Fruit fly (Drosophila melanogaster) whole organism, embryonic: ENCODE data around the gene wisp.

Experiments used
- Antp ChIP-seq: fragments of 200-800 bp; sonication (Bioruptor generic); optimal IDR thresholded peaks from 3 replicates; lab custom pipeline; 2016; ENCODE audit warnings: missing biosample characterization, missing genetic modification characterization
- C15 ChIP-seq: fragments of 200-800 bp; sonication (Bioruptor generic); IDR thresholded peaks from 3 replicates; pipeline ENCODE4 v1.3.6; 2022; ENCODE audit warnings: missing biosample characterization, missing genetic modification characterization
- CG10267 ChIP-seq: fragments of 200-800 bp; sonication (Bioruptor generic); optimal IDR thresholded peaks from 2 replicates; lab custom pipeline; 2018; ENCODE audit warnings: missing biosample characterization, mild to moderate bottlenecking, missing genetic modification characterization, moderate library complexity
- CG10979 ChIP-seq: fragments of 200-800 bp; sonication (Bioruptor generic); optimal IDR thresholded peaks from 2 replicates; lab custom pipeline; 2018; ENCODE audit warnings: missing biosample characterization, mild to moderate bottlenecking, missing genetic modification characterization, moderate library complexity
- CG11247 ChIP-seq: fragments of 200-800 bp; sonication (Bioruptor generic); IDR thresholded peaks from 2 replicates; pipeline ENCODE4 v1.3.6; 2022; ENCODE audit warnings: missing biosample characterization, missing genetic modification characterization
- CG11696 ChIP-seq: fragments of 200-800 bp; sonication (Bioruptor generic); IDR thresholded peaks from 2 replicates; pipeline ENCODE4 v1.3.6; 2022; ENCODE audit warnings: missing biosample characterization, missing genetic modification characterization
- CG12659 ChIP-seq: fragments of 200-800 bp; sonication (Bioruptor generic); optimal IDR thresholded peaks from 3 replicates; lab custom pipeline; 2017; ENCODE audit warnings: mild to moderate bottlenecking, missing biosample characterization, missing genetic modification reagents, missing genetic modification characterization
- CG13287 ChIP-seq: fragments of 200-800 bp; sonication (Bioruptor generic); IDR thresholded peaks from 2 replicates; pipeline ENCODE4 v1.3.6; 2022; ENCODE audit warnings: missing biosample characterization, missing genetic modification characterization; ENCODE audit not compliant: partially characterized antibody
- CG13775 ChIP-seq: fragments of 200-800 bp; sonication (Bioruptor generic); optimal IDR thresholded peaks from 3 replicates; lab custom pipeline; 2017; ENCODE audit warnings: missing biosample characterization, mild to moderate bottlenecking, missing genetic modification characterization
- CG14710 ChIP-seq: fragments of 200-800 bp; sonication (Bioruptor generic); optimal IDR thresholded peaks from 3 replicates; lab custom pipeline; 2019; ENCODE audit warnings: missing biosample characterization, mild to moderate bottlenecking, missing genetic modification characterization, moderate library complexity
- CG14860 ChIP-seq: fragments of 200-800 bp; sonication (Bioruptor generic); IDR thresholded peaks from 3 replicates; pipeline ENCODE4 v1.3.6; 2022; ENCODE audit warnings: missing biosample characterization, missing genetic modification characterization; ENCODE audit not compliant: partially characterized antibody
- CG17186 ChIP-seq: fragments of 200-800 bp; sonication (Bioruptor generic); optimal IDR thresholded peaks from 3 replicates; lab custom pipeline; 2017; ENCODE audit warnings: missing biosample characterization, missing genetic modification reagents, missing genetic modification characterization
- CG17359 ChIP-seq: fragments of 200-800 bp; sonication (Bioruptor generic); optimal IDR thresholded peaks from 3 replicates; lab custom pipeline; 2018; ENCODE audit warnings: missing biosample characterization, mild to moderate bottlenecking, missing genetic modification characterization, moderate library complexity
- CG18619 ChIP-seq: fragments of 200-800 bp; sonication (Bioruptor generic); optimal IDR thresholded peaks from 3 replicates; lab custom pipeline; 2017; ENCODE audit warnings: missing biosample characterization, mild to moderate bottlenecking, missing genetic modification characterization
- CG2129 ChIP-seq: fragments of 200-800 bp; sonication (Bioruptor generic); IDR thresholded peaks from 2 replicates; pipeline ENCODE4 v1.3.6; 2022; ENCODE audit warnings: missing biosample characterization, missing genetic modification characterization; ENCODE audit not compliant: partially characterized antibody
- CG4617 ChIP-seq: fragments of 200-800 bp; sonication (Bioruptor generic); optimal IDR thresholded peaks from 3 replicates; lab custom pipeline; 2016; ENCODE audit warnings: missing biosample characterization, missing genetic modification characterization, borderline replicate concordance
- CG6683 ChIP-seq: fragments of 200-800 bp; sonication (Bioruptor generic); optimal IDR thresholded peaks from 2 replicates; lab custom pipeline; 2017; ENCODE audit warnings: missing biosample characterization, mild to moderate bottlenecking, missing genetic modification characterization, missing genetic modification reagents
- CG6791 ChIP-seq: fragments of 200-800 bp; sonication (Bioruptor generic); IDR thresholded peaks from 3 replicates; pipeline ENCODE4 v1.3.6; 2022; ENCODE audit warnings: missing biosample characterization, missing genetic modification characterization; ENCODE audit not compliant: partially characterized antibody
- CG7372 ChIP-seq: fragments of 200-800 bp; sonication (Bioruptor generic); IDR thresholded peaks from 2 replicates; pipeline ENCODE4 v1.3.6; 2022; ENCODE audit warnings: missing biosample characterization, missing genetic modification characterization
- CG7963 ChIP-seq: fragments of 200-800 bp; sonication (Bioruptor generic); IDR thresholded peaks from 3 replicates; pipeline ENCODE4 v1.3.6; 2022; ENCODE audit warnings: missing biosample characterization, missing genetic modification characterization; ENCODE audit not compliant: partially characterized antibody
- CG8290 ChIP-seq, 3 experiments: fragments of 200-800 bp; sonication (Bioruptor generic); optimal IDR thresholded peaks; 2 replicates each; lab custom pipeline; 2016 to 2019; ENCODE audit warnings: missing biosample characterization in 3 of 3, missing genetic modification characterization in 3 of 3, mild to moderate bottlenecking in 2 of 3, moderate library complexity in 1 of 3
- CG8944 ChIP-seq: fragments of 200-800 bp; sonication (Bioruptor generic); optimal IDR thresholded peaks from 3 replicates; lab custom pipeline; 2016; ENCODE audit warnings: missing biosample characterization, missing genetic modification characterization
- CkIIα-i1 ChIP-seq: fragments of 200-800 bp; sonication (Bioruptor generic); IDR thresholded peaks from 2 replicates; pipeline ENCODE4 v1.3.6; 2022; ENCODE audit warnings: missing biosample characterization, missing genetic modification characterization
- Doc3 ChIP-seq: fragments of 200-800 bp; sonication (Bioruptor generic); IDR thresholded peaks from 3 replicates; pipeline ENCODE4 v1.3.6; 2022; ENCODE audit warnings: missing biosample characterization, missing genetic modification characterization; ENCODE audit not compliant: partially characterized antibody
- Dp ChIP-seq: fragments of 200-800 bp; sonication (Bioruptor generic); optimal IDR thresholded peaks from 2 replicates; lab custom pipeline; 2018; ENCODE audit warnings: missing biosample characterization, mild to moderate bottlenecking, missing genetic modification characterization, moderate library complexity
- MBD-R2 ChIP-seq: fragments of 200-800 bp; sonication (Bioruptor generic); IDR thresholded peaks from 2 replicates; pipeline ENCODE4 v1.3.6; 2022; ENCODE audit warnings: missing biosample characterization, missing genetic modification characterization
- MESR4 ChIP-seq: fragments of 200-800 bp; sonication (Bioruptor generic); optimal IDR thresholded peaks from 2 replicates; lab custom pipeline; 2018; ENCODE audit warnings: missing biosample characterization, mild to moderate bottlenecking, missing genetic modification characterization, moderate library complexity
- Myb ChIP-seq: fragments of 200-800 bp; sonication (Bioruptor generic); optimal IDR thresholded peaks from 2 replicates; lab custom pipeline; 2016; ENCODE audit warnings: missing biosample characterization, missing genetic modification characterization
- Ptx1 ChIP-seq: fragments of 200-800 bp; sonication (Bioruptor generic); IDR thresholded peaks from 2 replicates; pipeline ENCODE4 v1.3.6; 2022; ENCODE audit warnings: missing biosample characterization, missing genetic modification characterization
- Tbp ChIP-seq: fragments of >200 bp; optimal IDR thresholded peaks from 2 replicates; lab custom pipeline; 2018; ENCODE audit warnings: missing biosample characterization, missing genetic modification characterization
- ato ChIP-seq: fragments of 200-800 bp; sonication (Bioruptor generic); IDR thresholded peaks from 2 replicates; pipeline ENCODE4 v1.3.6; 2022; ENCODE audit warnings: missing biosample characterization, missing genetic modification characterization; ENCODE audit not compliant: partially characterized antibody
- chinmo ChIP-seq: fragments of 200-800 bp; sonication (Bioruptor generic); IDR thresholded peaks from 4 replicates; pipeline ENCODE4 v1.3.6; 2022; ENCODE audit warnings: missing biosample characterization, missing genetic modification characterization; ENCODE audit not compliant: partially characterized antibody
- croc ChIP-seq: fragments of 200-800 bp; sonication (Bioruptor generic); conservative IDR thresholded peaks from 3 replicates; pipeline ENCODE4 v1.3.6; 2022; ENCODE audit warnings: missing biosample characterization, missing genetic modification characterization
- dpn ChIP-seq, 2 experiments: fragments of 200-800 bp; sonication (Bioruptor generic); optimal IDR thresholded peaks; 3 replicates each; lab custom pipeline; 2016; ENCODE audit warnings: missing biosample characterization in 2 of 2, missing genetic modification characterization in 2 of 2
- eyg ChIP-seq: fragments of 200-800 bp; sonication (Bioruptor generic); optimal IDR thresholded peaks from 3 replicates; lab custom pipeline; 2016; ENCODE audit warnings: missing biosample characterization, missing genetic modification characterization
- gfzf ChIP-seq: fragments of 200-800 bp; sonication (Bioruptor generic); optimal IDR thresholded peaks from 2 replicates; lab custom pipeline; 2016; ENCODE audit warnings: missing biosample characterization, mild to moderate bottlenecking, missing genetic modification characterization, moderate library complexity
- grau ChIP-seq: fragments of 200-800 bp; optimal IDR thresholded peaks from 3 replicates; lab custom pipeline; 2019; ENCODE audit warnings: missing biosample characterization, mild to moderate bottlenecking, missing genetic modification characterization, moderate library complexity
- hbn ChIP-seq: fragments of 200-800 bp; sonication (Bioruptor generic); IDR thresholded peaks from 2 replicates; pipeline ENCODE4 v1.3.6; 2022; ENCODE audit warnings: missing biosample characterization, missing genetic modification characterization; ENCODE audit not compliant: partially characterized antibody
- inv ChIP-seq: fragments of 200-800 bp; sonication (Bioruptor generic); IDR thresholded peaks from 2 replicates; pipeline ENCODE4 v1.3.6; 2022; ENCODE audit warnings: missing biosample characterization, missing genetic modification characterization; ENCODE audit not compliant: partially characterized antibody
- kah ChIP-seq: fragments of 200-800 bp; sonication (Bioruptor generic); optimal IDR thresholded peaks from 2 replicates; lab custom pipeline; 2018; ENCODE audit warnings: missing biosample characterization, mild to moderate bottlenecking, missing genetic modification characterization
- lmd ChIP-seq: fragments of 200-800 bp; sonication (Bioruptor generic); IDR thresholded peaks from 2 replicates; pipeline ENCODE4 v1.3.6; 2022; ENCODE audit warnings: missing biosample characterization, missing genetic modification characterization
- nmo ChIP-seq: fragments of 200-800 bp; sonication (Bioruptor generic); optimal IDR thresholded peaks from 2 replicates; lab custom pipeline; 2018; ENCODE audit warnings: missing biosample characterization, mild to moderate bottlenecking, missing genetic modification characterization, moderate library complexity
- phol ChIP-seq: fragments of 200-800 bp; sonication (Bioruptor generic); optimal IDR thresholded peaks from 3 replicates; lab custom pipeline; 2018; ENCODE audit warnings: missing biosample characterization, mild to moderate bottlenecking, missing genetic modification characterization, moderate library complexity
- pros ChIP-seq: fragments of 200-800 bp; sonication (Bioruptor generic); optimal IDR thresholded peaks from 3 replicates; lab custom pipeline; 2019; ENCODE audit warnings: missing biosample characterization, mild to moderate bottlenecking, missing genetic modification characterization, moderate library complexity
- row ChIP-seq: fragments of 200-800 bp; sonication (Bioruptor generic); IDR thresholded peaks from 3 replicates; pipeline ENCODE4 v1.3.6; 2022; ENCODE audit warnings: missing biosample characterization, missing genetic modification characterization
- sens ChIP-seq: fragments of 200-800 bp; sonication (Bioruptor generic); peaks from one replicate; lab custom pipeline; 2016; ENCODE audit warnings: missing biosample characterization, missing genetic modification characterization
- sna ChIP-seq: fragments of 200-800 bp; sonication (Bioruptor generic); IDR thresholded peaks from 2 replicates; pipeline ENCODE4 v1.3.6; 2022; ENCODE audit warnings: missing biosample characterization, missing genetic modification characterization; ENCODE audit not compliant: partially characterized antibody
- ssp ChIP-seq: fragments of 200-800 bp; sonication (Bioruptor generic); IDR thresholded peaks from 2 replicates; pipeline ENCODE4 v1.3.6; 2022; ENCODE audit warnings: missing biosample characterization, missing genetic modification characterization
- stwl ChIP-seq: fragments of 200-800 bp; sonication (Bioruptor generic); optimal IDR thresholded peaks from 3 replicates; lab custom pipeline; 2018; ENCODE audit warnings: missing biosample characterization, mild to moderate bottlenecking, missing genetic modification characterization, moderate library complexity
- vvl ChIP-seq: fragments of 200-800 bp; sonication (Bioruptor generic); IDR thresholded peaks from 2 replicates; pipeline ENCODE4 v1.3.6; 2022; ENCODE audit warnings: missing biosample characterization, missing genetic modification characterization

Gene wisp

dm6 chrX:11868866-11869265 is 24.9 kb upstream of the wisp start, which contains the start of the genes Nrd1 and CG1847 (continued):
- TF ChIP-seq CG7963 (peak; percentile 73), sna (peak; percentile 91), pros (GFP tag; lab: Kevin White, UChicago) (no peak), hbn (GFP tag; lab: Robert Waterston, UW) (peak; percentile 68), CG6791 (GFP tag; lab: Robert Waterston, UW) (peak; percentile 78), CG4617 (peak; percentile 27), inv (GFP tag; lab: Robert Waterston, UW) (peak; percentile 67), CG12659 (peak; percentile 57), CG14860 (GFP tag; lab: Robert Waterston, UW) (peak; percentile 89; the same call in 2 of the 3 replicates), CG17186 (GFP tag; lab: Kevin White, UChicago) (peak; percentile 48), gfzf (GFP tag; lab: Kevin White, UChicago) (peak; percentile 56), ato (GFP tag; lab: Robert Waterston, UW) (peak; percentile 65), Tbp (GFP tag; lab: Kevin White, UChicago) (no peak), CkIIα-i1 (GFP tag; lab: Robert Waterston, UW) (no peak), CG10267 (tag; lab: Kevin White, UChicago) (peak; percentile 37), Myb (GFP tag; lab: Kevin White, UChicago) (peak; percentile 66), Doc3 (peak; percentile 64), row (GFP tag; lab: Robert Waterston, UW) (0 out of 3 replicates have a peak, but pooled peaks have one; percentile 17), CG10979 (no peak), ssp (GFP tag; lab: Robert Waterston, UW) (0 out of 2 replicates have a peak, but pooled peaks have one; percentile 20), MBD-R2 (GFP tag; lab: Robert Waterston, UW) (peak; percentile 51), Dp (GFP tag; lab: Kevin White, UChicago) (peak; percentile 46), CG2129 (GFP tag; lab: Robert Waterston, UW) (0 out of 2 replicates have a peak, but pooled peaks have one; percentile 36), lmd (GFP tag; lab: Robert Waterston, UW) (no peak), stwl (peak; percentile 75), CG17359 (tag; lab: Kevin White, UChicago) (no peak), chinmo (GFP tag; lab: Robert Waterston, UW) (peak; percentile 71; the same call in 1 of the 4 replicates), CG18619 (no peak), CG13775 (GFP tag; lab: Kevin White, UChicago) (no peak), CG13287 (GFP tag; lab: Robert Waterston, UW) (peak; percentile 88), CG8290 (GFP tag; optimal IDR thresholded peaks at IDR 0.05; lab: Kevin White, UChicago) (peak; percentile 10), CG8290 (tag; optimal IDR thresholded peaks at IDR 0.05; lab: Kevin White, UChicago) (no peak)

dm6 chrX:11872517-11872916 is 21.2 kb upstream of the wisp start, which contains the start of gene BORCS5:
Gene BORCS5 (minus strand): TSS chrX:11872779.
- TF ChIP-seq sens (GFP tag; lab: Kevin White, UChicago) = no peak
- peak; percentile 30 for TF ChIP-seq CG14710 (tag; lab: Kevin White, UChicago)
- no peak for TF ChIP-seq CG8944 (GFP tag; lab: Kevin White, UChicago)
- no peak for TF ChIP-seq CG6683 (GFP tag; lab: Kevin White, UChicago)
- TF ChIP-seq CG11696 (GFP tag; lab: Robert Waterston, UW) = no peak
- TF ChIP-seq MESR4 (GFP tag; lab: Kevin White, UChicago) = peak; percentile 71
- TF ChIP-seq phol (tag; lab: Kevin White, UChicago) = peak; percentile 30
- TF ChIP-seq vvl = no peak
- TF ChIP-seq CG7372 (GFP tag; lab: Robert Waterston, UW) = no peak
- no peak for TF ChIP-seq Antp (GFP tag; lab: Kevin White, UChicago)
- no peak for TF ChIP-seq eyg (GFP tag; lab: Kevin White, UChicago)
- no peak for TF ChIP-seq kah
- TF ChIP-seq C15 (GFP tag; lab: Robert Waterston, UW) = no peak
- TF ChIP-seq grau (tag; lab: Kevin White, UChicago) = no peak
- TF ChIP-seq CG11247 (GFP tag; lab: Robert Waterston, UW) = no peak
- TF ChIP-seq CkIIα-i1 (GFP tag; lab: Robert Waterston, UW) = no peak
- peak; percentile 25 for TF ChIP-seq nmo (GFP tag; lab: Kevin White, UChicago)
- no peak for TF ChIP-seq dpn (GFP tag; optimal IDR thresholded peaks at IDR 0.05; lab: Kevin White, UChicago)
- TF ChIP-seq Ptx1 (GFP tag; lab: Robert Waterston, UW) = 0 out of 2 replicates have a peak, but pooled peaks have one; percentile 13
- no peak for TF ChIP-seq croc (GFP tag; lab: Robert Waterston, UW)
